Worm (Caenorhabditis elegans): ENCODE results near the gene snb-1.

- no peak for TF ChIP-seq snpc-4 (tag; optimal IDR thresholded peaks at IDR 0.05)
- no peak for TF ChIP-seq ama-1 (optimal IDR thresholded peaks at IDR 0.05)
- TF ChIP-seq unc-39 (tag; optimal IDR thresholded peaks at IDR 0.05): no peak
- no peak for TF ChIP-seq nhr-77 (tag; optimal IDR thresholded peaks at IDR 0.05)
- no peak for TF ChIP-seq lin-15B (tag; optimal IDR thresholded peaks at IDR 0.05)
- no peak for TF ChIP-seq nhr-76 (tag; optimal IDR thresholded peaks at IDR 0.05)
Observed at ce11 chrV:6704482-6704881, 48.2 kb upstream of the snb-1 start.

All from whole organism, L3 larva.